Fruit fly (Drosophila melanogaster) whole organism, wandering third instar larva: ENCODE measurements around the gene CG7252.

Experiments used
- Abd-B ChIP-seq: fragments of >200 bp; optimal IDR thresholded peaks from 2 replicates; lab custom pipeline; 2017; ENCODE audit warnings: missing biosample characterization, missing genetic modification characterization
- CG32264 ChIP-seq: fragments of 200-800 bp; sonication (Bioruptor generic); optimal IDR thresholded peaks from 2 replicates; lab custom pipeline; 2016; ENCODE audit warnings: missing biosample characterization, missing genetic modification characterization
- CrebA ChIP-seq: fragments of 200-800 bp; sonication (Bioruptor generic); optimal IDR thresholded peaks from 2 replicates; lab custom pipeline; 2016; ENCODE audit warnings: missing biosample characterization, mild to moderate bottlenecking, missing genetic modification characterization, borderline replicate concordance
- Dfd ChIP-seq: fragments of >200 bp; optimal IDR thresholded peaks from 2 replicates; lab custom pipeline; 2017; ENCODE audit warnings: missing biosample characterization, missing genetic modification characterization
- Dif ChIP-seq: fragments of 200-275, 200-300 bp; sonication (Bioruptor generic); optimal IDR thresholded peaks from 2 replicates; lab custom pipeline; 2018; ENCODE audit warnings: missing biosample characterization, missing genetic modification characterization; ENCODE audit not compliant: partially characterized antibody
- GATAd ChIP-seq: sonication (Bioruptor generic); optimal IDR thresholded peaks from 2 replicates; lab custom pipeline; 2016; ENCODE audit warnings: missing biosample characterization, missing genetic modification characterization
- Hnf4 ChIP-seq: fragments of 200-800 bp; sonication (Bioruptor generic); optimal IDR thresholded peaks from 2 replicates; lab custom pipeline; 2016; ENCODE audit warnings: missing biosample characterization, mild to moderate bottlenecking, missing genetic modification characterization
- Hr78 ChIP-seq: fragments of >200 bp; optimal IDR thresholded peaks from 2 replicates; lab custom pipeline; 2017; ENCODE audit warnings: missing biosample characterization, missing genetic modification characterization
- Hr83 ChIP-seq: fragments of 200-300 bp; sonication (Bioruptor generic); optimal IDR thresholded peaks from 2 replicates; lab custom pipeline; 2016; ENCODE audit warnings: missing biosample characterization, mild to moderate bottlenecking, missing genetic modification characterization, moderate library complexity; ENCODE audit not compliant: poor library complexity, severe bottlenecking
- Jra ChIP-seq: sonication (Bioruptor generic); optimal IDR thresholded peaks from 2 replicates; lab custom pipeline; 2016; ENCODE audit warnings: missing biosample characterization, missing genetic modification characterization
- Mio ChIP-seq: sonication (Bioruptor generic); optimal IDR thresholded peaks from 2 replicates; lab custom pipeline; 2016; ENCODE audit warnings: missing biosample characterization, missing genetic modification characterization
- Myc ChIP-seq: fragments of >200 bp; optimal IDR thresholded peaks from 2 replicates; lab custom pipeline; 2017
- N ChIP-seq: fragments of >200 bp; optimal IDR thresholded peaks from 2 replicates; lab custom pipeline; 2018; ENCODE audit warnings: missing biosample characterization, missing external identifiers, missing genetic modification characterization
- OdsH ChIP-seq: fragments of 200-800 bp; sonication (Bioruptor generic); optimal IDR thresholded peaks from 2 replicates; lab custom pipeline; 2016; ENCODE audit warnings: missing biosample characterization, mild to moderate bottlenecking, missing genetic modification characterization
- Rel ChIP-seq, 2 experiments: fragments of 200-800 bp; sonication (Bioruptor generic) in 1 of 2; optimal IDR thresholded peaks; 2 replicates in 1 of 2; 3 replicates in 1 of 2; lab custom pipeline; 2016 to 2019; ENCODE audit warnings: mild to moderate bottlenecking in 2 of 2, missing biosample characterization in 2 of 2, missing genetic modification characterization in 2 of 2, moderate library complexity in 1 of 2
- Sp1 ChIP-seq: fragments of 200-800 bp; sonication (Bioruptor generic); optimal IDR thresholded peaks from 3 replicates; lab custom pipeline; 2019; ENCODE audit warnings: missing biosample characterization, mild to moderate bottlenecking, missing genetic modification characterization, moderate library complexity
- Vsx2 ChIP-seq: fragments of 200-300, 225-300 bp; sonication (Bioruptor generic); optimal IDR thresholded peaks from 2 replicates; lab custom pipeline; 2018; ENCODE audit warnings: missing biosample characterization, missing genetic modification characterization; ENCODE audit not compliant: partially characterized antibody
- br ChIP-seq: fragments of 200-800 bp; sonication (Bioruptor generic); optimal IDR thresholded peaks from 2 replicates; lab custom pipeline; 2016; ENCODE audit warnings: missing biosample characterization, missing genetic modification characterization
- brk ChIP-seq: fragments of 200-800 bp; sonication (Bioruptor generic); optimal IDR thresholded peaks from 2 replicates; lab custom pipeline; 2016; ENCODE audit warnings: missing biosample characterization, mild to moderate bottlenecking, missing genetic modification characterization
- dmrt93B ChIP-seq: fragments of 200-800 bp; sonication (Bioruptor generic); optimal IDR thresholded peaks from 2 replicates; lab custom pipeline; 2018; ENCODE audit warnings: missing biosample characterization, mild to moderate bottlenecking, missing genetic modification characterization
- dsf ChIP-seq: sonication (Bioruptor generic); optimal IDR thresholded peaks from 2 replicates; lab custom pipeline; 2016; ENCODE audit warnings: missing biosample characterization, missing genetic modification characterization, borderline replicate concordance
- ey ChIP-seq: fragments of 200-800 bp; sonication (Bioruptor generic); optimal IDR thresholded peaks from 2 replicates; lab custom pipeline; 2016; ENCODE audit warnings: missing biosample characterization, missing genetic modification characterization
- foxo ChIP-seq, 2 experiments: fragments of 200-800 bp; sonication (Bioruptor generic); optimal IDR thresholded peaks; 2 replicates in 1 of 2; 3 replicates in 1 of 2; lab custom pipeline; 2016 to 2017; ENCODE audit warnings: missing biosample characterization in 2 of 2, missing genetic modification characterization in 2 of 2
- fru ChIP-seq: fragments of 200-800 bp; sonication (Bioruptor generic); optimal IDR thresholded peaks from 3 replicates; lab custom pipeline; 2016; ENCODE audit warnings: missing biosample characterization, mild to moderate bottlenecking, missing genetic modification characterization
- h ChIP-seq: fragments of 200-800 bp; sonication (Bioruptor generic); optimal IDR thresholded peaks from 3 replicates; lab custom pipeline; 2016; ENCODE audit warnings: missing biosample characterization, mild to moderate bottlenecking, missing genetic modification characterization
- lola ChIP-seq: fragments of >200 bp; optimal IDR thresholded peaks from 2 replicates; lab custom pipeline; 2017; ENCODE audit warnings: missing biosample characterization, missing genetic modification characterization
- psq ChIP-seq: fragments of 200-800 bp; sonication (Bioruptor generic); optimal IDR thresholded peaks from 3 replicates; lab custom pipeline; 2017; ENCODE audit warnings: missing biosample characterization, mild to moderate bottlenecking, missing genetic modification characterization, moderate library complexity
- rgr ChIP-seq: fragments of 200-800 bp; sonication (Bioruptor generic); optimal IDR thresholded peaks from 3 replicates; lab custom pipeline; 2016; ENCODE audit warnings: missing biosample characterization, mild to moderate bottlenecking, missing genetic modification characterization
- sage ChIP-seq: fragments of 200-800 bp; sonication (Bioruptor generic); optimal IDR thresholded peaks from 2 replicates; lab custom pipeline; 2016; ENCODE audit warnings: missing biosample characterization, mild to moderate bottlenecking, missing genetic modification characterization
- sv ChIP-seq: fragments of 200-800 bp; sonication (Bioruptor generic); optimal IDR thresholded peaks from 3 replicates; lab custom pipeline; 2016; ENCODE audit warnings: missing biosample characterization, missing genetic modification characterization
- tai ChIP-seq: sonication (Bioruptor generic); optimal IDR thresholded peaks from 2 replicates; lab custom pipeline; 2016; ENCODE audit warnings: missing biosample characterization, missing genetic modification characterization
- usp ChIP-seq: fragments of >200 bp; optimal IDR thresholded peaks from 2 replicates; lab custom pipeline; 2017; ENCODE audit warnings: missing biosample characterization, missing genetic modification characterization

CG7252 gene

dm6 chr3L:11947357-11947756 lies at the start of gene CG7252:
Gene CG7252 (plus strand): TSS chr3L:11947675.
- TF ChIP-seq h (GFP tag; lab: Kevin White, UChicago) (peak; percentile 13), Vsx2 (GFP tag; lab: Kevin White, UChicago) (no peak)

dm6 chr3L:11918217-11918616 lies 29.3 kb upstream of the CG7252 start:
- peak; percentile 21 for TF ChIP-seq Dif (GFP tag; lab: Kevin White, UChicago)
- peak; percentile 47 for TF ChIP-seq N
- TF ChIP-seq brk (GFP tag; lab: Kevin White, UChicago), result no peak
- TF ChIP-seq lola (GFP tag; lab: Kevin White, UChicago), result peak; percentile 35
- TF ChIP-seq Vsx2 (GFP tag; lab: Kevin White, UChicago), result peak; percentile 70
- TF ChIP-seq Myc, result peak; percentile 84
- TF ChIP-seq, all 38 proteins: peak for 5

- TF ChIP-seq Hr83 (GFP tag; lab: Kevin White, UChicago) (no peak), sage (GFP tag; lab: Kevin White, UChicago) (no peak), foxo (GFP tag; optimal IDR thresholded peaks at IDR 0.05; lab: Kevin White, UChicago) (no peak), usp (GFP tag; lab: Kevin White, UChicago) (no peak), tai (GFP tag; lab: Kevin White, UChicago) (no peak), Abd-B (GFP tag; lab: Kevin White, UChicago) (no peak), GATAd (GFP tag; lab: Kevin White, UChicago) (no peak), dmrt93B (GFP tag; lab: Kevin White, UChicago) (no peak), Sp1 (no peak), sv (GFP tag; lab: Kevin White, UChicago) (no peak), CrebA (no peak), OdsH (no peak), Dfd (GFP tag; lab: Kevin White, UChicago) (no peak), lola (GFP tag; lab: Kevin White, UChicago) (no peak), Myc (no peak), Rel (GFP tag; optimal IDR thresholded peaks at IDR 0.05; lab: Kevin White, UChicago) (no peak), Rel (tag; optimal IDR thresholded peaks at IDR 0.05; lab: Kevin White, UChicago) (no peak), CG32264 (GFP tag; lab: Kevin White, UChicago) (no peak)
Observed at dm6 chr3L:11921213-11921612, 26.3 kb upstream of the CG7252 start, which contains the start of gene CG11588. Gene CG11588 (plus strand): TSS chr3L:11921513.

dm6 chr3L:11924657-11925056 lies 22.8 kb upstream of the CG7252 start, which contains the start of gene SdhAL:
Gene SdhAL (minus strand): TSS chr3L:11924757.
- TF ChIP-seq CG32264 (GFP tag; lab: Kevin White, UChicago) (no peak), dsf (GFP tag; lab: Kevin White, UChicago) (no peak), fru (no peak), Abd-B (GFP tag; lab: Kevin White, UChicago) (no peak), CrebA (no peak), Jra (GFP tag; lab: Kevin White, UChicago) (no peak), Rel (GFP tag; optimal IDR thresholded peaks at IDR 0.05; lab: Kevin White, UChicago) (no peak), Rel (tag; optimal IDR thresholded peaks at IDR 0.05; lab: Kevin White, UChicago) (no peak), h (GFP tag; lab: Kevin White, UChicago) (no peak), Hr78 (GFP tag; lab: Kevin White, UChicago) (no peak), Hr83 (GFP tag; lab: Kevin White, UChicago) (no peak), Dfd (GFP tag; lab: Kevin White, UChicago) (no peak), br (GFP tag; lab: Kevin White, UChicago) (no peak), rgr (GFP tag; lab: Kevin White, UChicago) (no peak), lola (GFP tag; lab: Kevin White, UChicago) (no peak), foxo (GFP tag; optimal IDR thresholded peaks at IDR 0.05; lab: Kevin White, UChicago) (no peak), psq (no peak), Mio (GFP tag; lab: Kevin White, UChicago) (no peak), OdsH (no peak), usp (GFP tag; lab: Kevin White, UChicago) (no peak), sv (GFP tag; lab: Kevin White, UChicago) (no peak)
- TF ChIP-seq, all 38 proteins: peak for 0

- TF ChIP-seq Hnf4 (no peak), br (GFP tag; lab: Kevin White, UChicago) (no peak), rgr (GFP tag; lab: Kevin White, UChicago) (no peak), Rel (GFP tag; optimal IDR thresholded peaks at IDR 0.05; lab: Kevin White, UChicago) (no peak), Rel (tag; optimal IDR thresholded peaks at IDR 0.05; lab: Kevin White, UChicago) (no peak), ey (GFP tag; lab: Kevin White, UChicago) (no peak)
Observed at dm6 chr3L:11925382-11925781, 22.1 kb upstream of the CG7252 start.
